Fruit fly (Drosophila melanogaster) whole organism, embryonic: ENCODE results near the gene kirre.
A peak's percentile ranks its signal among the peaks of the same experiment; 100 is the strongest.

Source experiments
- Atf3 ChIP-seq: fragments of 200-800 bp; sonication (Bioruptor generic); optimal IDR thresholded peaks from 3 replicates; lab custom pipeline; 2016; ENCODE audit warnings: missing biosample characterization, missing genetic modification characterization
- BEAF-32 ChIP-seq: fragments of 200-800 bp; sonication (Bioruptor generic); optimal IDR thresholded peaks from 3 replicates; lab custom pipeline; 2017; ENCODE audit warnings: missing biosample characterization, missing genetic modification characterization, mild to moderate bottlenecking, moderate library complexity, missing genetic modification reagents
- CG10209 ChIP-seq: fragments of 200-800 bp; sonication (Bioruptor generic); optimal IDR thresholded peaks from 3 replicates; lab custom pipeline; 2017; ENCODE audit warnings: missing biosample characterization, mild to moderate bottlenecking, missing genetic modification characterization, missing genetic modification reagents
- CG10462 ChIP-seq: fragments of 200-800 bp; sonication (Bioruptor generic); optimal IDR thresholded peaks from 2 replicates; lab custom pipeline; 2016; ENCODE audit warnings: missing biosample characterization, missing genetic modification characterization
- CG13123 ChIP-seq: fragments of 200-800 bp; sonication (Bioruptor generic); optimal IDR thresholded peaks from 2 replicates; lab custom pipeline; 2016; ENCODE audit warnings: missing biosample characterization, missing genetic modification characterization
- CG13424 ChIP-seq: fragments of 200-800 bp; sonication (Bioruptor generic); optimal IDR thresholded peaks from 2 replicates; lab custom pipeline; 2019; ENCODE audit warnings: missing biosample characterization, mild to moderate bottlenecking, missing genetic modification characterization, moderate library complexity
- CG14441 ChIP-seq: fragments of 200-800 bp; sonication (Bioruptor generic); IDR thresholded peaks from 2 replicates; pipeline ENCODE4 v1.3.6; 2022; ENCODE audit warnings: missing biosample characterization, missing genetic modification characterization
- CG16779 ChIP-seq: fragments of 200-800 bp; sonication (Bioruptor generic); IDR thresholded peaks from 2 replicates; pipeline ENCODE4 v1.3.6; 2022; ENCODE audit warnings: missing biosample characterization, missing genetic modification characterization
- CG34376 ChIP-seq: fragments of 200-800 bp; sonication (Bioruptor generic); optimal IDR thresholded peaks from 2 replicates; lab custom pipeline; 2018; ENCODE audit warnings: missing biosample characterization, mild to moderate bottlenecking, missing genetic modification characterization
- CG3847 ChIP-seq: fragments of 200-800 bp; sonication (Bioruptor generic); IDR thresholded peaks from 2 replicates; pipeline ENCODE4 v1.3.6; 2022; ENCODE audit warnings: missing biosample characterization, missing genetic modification characterization
- CG5180 ChIP-seq: fragments of 200-800 bp; sonication (Bioruptor generic); optimal IDR thresholded peaks from 3 replicates; lab custom pipeline; 2017; ENCODE audit warnings: missing biosample characterization, missing genetic modification characterization, mild to moderate bottlenecking, moderate library complexity, missing genetic modification reagents
- CG5245 ChIP-seq: fragments of 200-800 bp; sonication (Bioruptor generic); optimal IDR thresholded peaks from 3 replicates; lab custom pipeline; 2016; ENCODE audit warnings: missing biosample characterization, missing genetic modification characterization
- CG5953 ChIP-seq: fragments of 200-800 bp; sonication (Bioruptor generic); IDR thresholded peaks from 2 replicates; pipeline ENCODE4 v1.3.6; 2022; ENCODE audit warnings: missing biosample characterization, missing genetic modification characterization
- CG8765 ChIP-seq: fragments of 200-800 bp; sonication (Bioruptor generic); IDR thresholded peaks from 2 replicates; pipeline ENCODE4 v1.3.6; 2022; ENCODE audit warnings: missing biosample characterization, missing genetic modification characterization
- CG8944 ChIP-seq: fragments of 200-800 bp; sonication (Bioruptor generic); optimal IDR thresholded peaks from 3 replicates; lab custom pipeline; 2016; ENCODE audit warnings: missing biosample characterization, missing genetic modification characterization
- CkIIα-i1 ChIP-seq: fragments of 200-800 bp; sonication (Bioruptor generic); IDR thresholded peaks from 2 replicates; pipeline ENCODE4 v1.3.6; 2022; ENCODE audit warnings: missing biosample characterization, missing genetic modification characterization
- D19A ChIP-seq: fragments of 200-800 bp; optimal IDR thresholded peaks from 3 replicates; lab custom pipeline; 2019; ENCODE audit warnings: missing biosample characterization, mild to moderate bottlenecking, missing genetic modification characterization, moderate library complexity
- ERR ChIP-seq: fragments of 200-800 bp; sonication (Bioruptor generic); optimal IDR thresholded peaks from 2 replicates; lab custom pipeline; 2016; ENCODE audit warnings: missing biosample characterization, missing genetic modification characterization
- Ets97D ChIP-seq: fragments of 200-800 bp; sonication (Bioruptor generic); optimal IDR thresholded peaks from 3 replicates; lab custom pipeline; 2016; ENCODE audit warnings: missing biosample characterization, missing genetic modification characterization
- HLH3B ChIP-seq: fragments of 200-800 bp; sonication (Bioruptor generic); IDR thresholded peaks from 2 replicates; pipeline ENCODE4 v1.3.6; 2022; ENCODE audit warnings: missing biosample characterization, missing genetic modification characterization
- Hey ChIP-seq: fragments of 200-800 bp; sonication (Bioruptor generic); optimal IDR thresholded peaks from 3 replicates; lab custom pipeline; 2018; ENCODE audit warnings: missing biosample characterization, mild to moderate bottlenecking, missing genetic modification characterization
- Hsf ChIP-seq: fragments of 200-800 bp; sonication (Bioruptor generic); optimal IDR thresholded peaks from 3 replicates; lab custom pipeline; 2016; ENCODE audit warnings: missing biosample characterization, missing genetic modification characterization
- Kr ChIP-seq: fragments of 200-800 bp; sonication (Bioruptor generic); optimal IDR thresholded peaks from 2 replicates; lab custom pipeline; 2017; ENCODE audit warnings: missing biosample characterization, mild to moderate bottlenecking, missing genetic modification characterization
- Meics ChIP-seq: fragments of 200-800 bp; sonication (Bioruptor generic); optimal IDR thresholded peaks from 2 replicates; lab custom pipeline; 2017; ENCODE audit warnings: missing biosample characterization, mild to moderate bottlenecking, missing genetic modification characterization
- Myb ChIP-seq: fragments of 200-800 bp; sonication (Bioruptor generic); optimal IDR thresholded peaks from 2 replicates; lab custom pipeline; 2016; ENCODE audit warnings: missing biosample characterization, missing genetic modification characterization
- Nf-YC ChIP-seq: fragments of 200-800 bp; optimal IDR thresholded peaks from 3 replicates; lab custom pipeline; 2019; ENCODE audit warnings: missing biosample characterization, mild to moderate bottlenecking, missing genetic modification characterization, moderate library complexity
- Oli ChIP-seq: fragments of 200-800 bp; sonication (Bioruptor generic); optimal IDR thresholded peaks from 2 replicates; lab custom pipeline; 2018; ENCODE audit warnings: missing biosample characterization, mild to moderate bottlenecking, missing genetic modification characterization, moderate library complexity
- Rfx ChIP-seq: fragments of 200-800 bp; sonication (Bioruptor generic); IDR thresholded peaks from 2 replicates; pipeline ENCODE4 v1.3.6; 2022; ENCODE audit warnings: missing biosample characterization, missing genetic modification characterization
- Usf ChIP-seq: fragments of 200-800 bp; sonication (Bioruptor generic); optimal IDR thresholded peaks from 2 replicates; lab custom pipeline; 2017; ENCODE audit warnings: missing genotype, missing biosample characterization, missing genetic modification characterization
- ap ChIP-seq: fragments of 200-800 bp; sonication (Bioruptor generic); IDR thresholded peaks from 2 replicates; pipeline ENCODE4 v1.3.6; 2022; ENCODE audit warnings: missing biosample characterization, missing genetic modification characterization
- ara ChIP-seq: fragments of 200-800 bp; sonication (Bioruptor generic); IDR thresholded peaks from 2 replicates; pipeline ENCODE4 v1.3.6; 2022; ENCODE audit warnings: missing biosample characterization, missing genetic modification characterization
- bab2 ChIP-seq: fragments of 200-800 bp; sonication (Bioruptor generic); optimal IDR thresholded peaks from 2 replicates; lab custom pipeline; 2016; ENCODE audit warnings: missing biosample characterization, missing genetic modification characterization
- bowl ChIP-seq: fragments of 200-800 bp; sonication (Bioruptor generic); IDR thresholded peaks from 2 replicates; pipeline ENCODE4 v1.3.6; 2022; ENCODE audit warnings: missing biosample characterization, missing genetic modification characterization
- cad ChIP-seq: fragments of >200 bp; optimal IDR thresholded peaks from 2 replicates; lab custom pipeline; 2017; ENCODE audit warnings: missing biosample characterization, missing genetic modification characterization
- dan ChIP-seq: fragments of 200-800 bp; sonication (Bioruptor generic); IDR thresholded peaks from 2 replicates; pipeline ENCODE4 v1.3.6; 2022; ENCODE audit warnings: missing biosample characterization, missing genetic modification characterization
- danr ChIP-seq: fragments of 200-800 bp; sonication (Bioruptor generic); IDR thresholded peaks from 2 replicates; pipeline ENCODE4 v1.3.6; 2022; ENCODE audit warnings: missing biosample characterization, missing genetic modification characterization
- fru ChIP-seq: fragments of >200 bp; optimal IDR thresholded peaks from 2 replicates; lab custom pipeline; 2017
- gem ChIP-seq: fragments of 200-800 bp; sonication (Bioruptor generic); optimal IDR thresholded peaks from 2 replicates; lab custom pipeline; 2019; ENCODE audit warnings: missing biosample characterization, mild to moderate bottlenecking, missing genetic modification characterization, moderate library complexity
- kay ChIP-seq: fragments of 200-800 bp; sonication (Bioruptor generic); optimal IDR thresholded peaks from 2 replicates; lab custom pipeline; 2016; ENCODE audit warnings: missing biosample characterization, missing genetic modification characterization
- lab ChIP-seq: fragments of 200-800 bp; sonication (Bioruptor generic); optimal IDR thresholded peaks from 3 replicates; lab custom pipeline; 2017; ENCODE audit warnings: missing biosample characterization, missing genetic modification characterization, mild to moderate bottlenecking, moderate library complexity, missing genetic modification reagents
- pros ChIP-seq: fragments of 200-800 bp; sonication (Bioruptor generic); optimal IDR thresholded peaks from 3 replicates; lab custom pipeline; 2019; ENCODE audit warnings: missing biosample characterization, mild to moderate bottlenecking, missing genetic modification characterization, moderate library complexity
- rib ChIP-seq: fragments of 200-800 bp; sonication (Bioruptor generic); IDR thresholded peaks from 2 replicates; pipeline ENCODE4 v1.3.6; 2022; ENCODE audit warnings: missing biosample characterization, missing genetic modification characterization
- ro ChIP-seq: fragments of 200-800 bp; sonication (Bioruptor generic); IDR thresholded peaks from 2 replicates; pipeline ENCODE4 v1.3.6; 2022; ENCODE audit warnings: missing biosample characterization, missing genetic modification characterization
- sd ChIP-seq: fragments of 200-800 bp; sonication (Bioruptor generic); optimal IDR thresholded peaks from 3 replicates; lab custom pipeline; 2018; ENCODE audit warnings: missing biosample characterization, mild to moderate bottlenecking, missing genetic modification characterization, moderate library complexity
- sima ChIP-seq: fragments of 200-800 bp; sonication (Bioruptor generic); optimal IDR thresholded peaks from 2 replicates; lab custom pipeline; 2016; ENCODE audit warnings: missing biosample characterization, missing genetic modification characterization
- slou ChIP-seq: fragments of 200-800 bp; sonication (Bioruptor generic); optimal IDR thresholded peaks from 3 replicates; lab custom pipeline; 2016; ENCODE audit warnings: missing biosample characterization, missing genetic modification characterization
- tin ChIP-seq: fragments of 200-800 bp; sonication (Bioruptor generic); optimal IDR thresholded peaks from 3 replicates; lab custom pipeline; 2016; ENCODE audit warnings: missing biosample characterization, missing genetic modification characterization
- tll ChIP-seq, 2 experiments: fragments of 200-800 bp in 1 of 2; fragments of >200 bp in 1 of 2; sonication (Bioruptor generic) in 1 of 2; optimal IDR thresholded peaks; 2 replicates each; lab custom pipeline; 2017 to 2019; ENCODE audit warnings: missing biosample characterization in 2 of 2, missing genetic modification characterization in 2 of 2, mild to moderate bottlenecking in 1 of 2, moderate library complexity in 1 of 2
- ttk ChIP-seq: fragments of 200-800 bp; sonication (Bioruptor generic); IDR thresholded peaks from 2 replicates; pipeline ENCODE4 v2.1.2; 2022; ENCODE audit warnings: missing biosample characterization, missing genetic modification characterization
- twi ChIP-seq: fragments of 200-800 bp; optimal IDR thresholded peaks from 2 replicates; lab custom pipeline; 2019; ENCODE audit warnings: missing biosample characterization, mild to moderate bottlenecking, missing genetic modification characterization, moderate library complexity
- wor ChIP-seq: fragments of 200-800 bp; sonication (Bioruptor generic); IDR thresholded peaks from 2 replicates; pipeline ENCODE4 v1.3.6; 2022; ENCODE audit warnings: missing biosample characterization, missing genetic modification characterization

The kirre gene

DNA sequence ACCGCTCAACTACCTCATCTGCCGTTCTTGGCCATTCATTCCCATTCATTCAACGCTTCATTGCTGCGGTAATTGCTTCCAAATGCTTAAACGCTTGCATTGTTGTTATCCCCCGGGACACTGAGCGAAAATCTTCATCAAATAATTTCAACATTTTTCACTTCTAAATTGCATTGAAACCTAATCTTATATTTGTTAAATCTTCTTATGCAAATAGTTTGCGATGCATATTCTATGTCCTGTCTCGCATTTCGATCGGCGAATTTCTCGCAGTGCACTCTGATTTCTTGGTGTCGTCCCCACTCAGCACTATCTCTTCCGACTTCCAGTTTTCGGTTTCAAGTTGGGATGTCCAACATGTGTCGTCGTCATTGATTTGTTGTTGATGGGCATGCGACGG, 356.8 kb downstream of the kirre start (continued):
- TF ChIP-seq CG13424 (tag; lab: Kevin White, UChicago), result peak; percentile 94
- TF ChIP-seq ap (GFP tag; lab: Robert Waterston, UW), result peak; percentile 83
- TF ChIP-seq Usf (GFP tag; lab: Kevin White, UChicago), result peak; percentile 90
- TF ChIP-seq sd, result peak; percentile 57
- peak; percentile 74 for TF ChIP-seq Myb (GFP tag; lab: Kevin White, UChicago)
- peak; percentile 53 for TF ChIP-seq Hey (tag; lab: Kevin White, UChicago)
- peak; percentile 73 for TF ChIP-seq Meics (GFP tag; lab: Kevin White, UChicago)
- TF ChIP-seq CG8765 (GFP tag; lab: Robert Waterston, UW), result peak; percentile 93
- TF ChIP-seq Atf3 (GFP tag; lab: Kevin White, UChicago), result peak; percentile 94
- peak; percentile 78 for TF ChIP-seq danr
- no peak for TF ChIP-seq CG16779 (GFP tag; lab: Robert Waterston, UW)
- TF ChIP-seq bowl, result 0 out of 2 replicates have a peak, but pooled peaks have one; percentile 23
- no peak for TF ChIP-seq tll (GFP tag; optimal IDR thresholded peaks at IDR 0.05; lab: Kevin White, UChicago)
- peak; percentile 76 for TF ChIP-seq kay (GFP tag; lab: Kevin White, UChicago)
- peak; percentile 77 for TF ChIP-seq CG5953 (GFP tag; lab: Robert Waterston, UW)
- TF ChIP-seq Oli (tag; lab: Kevin White, UChicago), result peak; percentile 94
- peak; percentile 91 for TF ChIP-seq D19A (tag; lab: Kevin White, UChicago)
- TF ChIP-seq ERR (GFP tag; lab: Kevin White, UChicago), result peak; percentile 85
- TF ChIP-seq sima (GFP tag; lab: Kevin White, UChicago), result peak; percentile 67
- TF ChIP-seq CG3847 (GFP tag; lab: Robert Waterston, UW), result peak; percentile 74
- TF ChIP-seq Kr (GFP tag; lab: Kevin White, UChicago), result peak; percentile 63
- peak; percentile 87 for TF ChIP-seq CG13123 (GFP tag; lab: Kevin White, UChicago)
- no peak for TF ChIP-seq rib (GFP tag; lab: Robert Waterston, UW)
- peak; percentile 66 for TF ChIP-seq pros (GFP tag; lab: Kevin White, UChicago)
- peak; percentile 79 for TF ChIP-seq Ets97D (GFP tag; lab: Kevin White, UChicago)
- TF ChIP-seq CG10462 (GFP tag; lab: Kevin White, UChicago), result peak; percentile 89
- peak; percentile 98 for TF ChIP-seq twi
- peak; percentile 97 for TF ChIP-seq tin (GFP tag; lab: Kevin White, UChicago)
- no peak for TF ChIP-seq cad (GFP tag; lab: Kevin White, UChicago)
- peak; percentile 90 for TF ChIP-seq HLH3B (GFP tag; lab: Robert Waterston, UW)
- no peak for TF ChIP-seq BEAF-32 (GFP tag; lab: Kevin White, UChicago)
- TF ChIP-seq bab2 (GFP tag; lab: Kevin White, UChicago), result peak; percentile 91
- TF ChIP-seq CG8944, result peak; percentile 95
- no peak for TF ChIP-seq fru (lab: Kevin White, UChicago)
- TF ChIP-seq ttk (GFP tag; lab: Robert Waterston, UW), result peak; percentile 90
- TF ChIP-seq ro (GFP tag; lab: Robert Waterston, UW), result peak; percentile 85
- peak; percentile 85 for TF ChIP-seq Rfx (GFP tag; lab: Robert Waterston, UW)
- peak; percentile 73 for TF ChIP-seq CG14441

DNA sequence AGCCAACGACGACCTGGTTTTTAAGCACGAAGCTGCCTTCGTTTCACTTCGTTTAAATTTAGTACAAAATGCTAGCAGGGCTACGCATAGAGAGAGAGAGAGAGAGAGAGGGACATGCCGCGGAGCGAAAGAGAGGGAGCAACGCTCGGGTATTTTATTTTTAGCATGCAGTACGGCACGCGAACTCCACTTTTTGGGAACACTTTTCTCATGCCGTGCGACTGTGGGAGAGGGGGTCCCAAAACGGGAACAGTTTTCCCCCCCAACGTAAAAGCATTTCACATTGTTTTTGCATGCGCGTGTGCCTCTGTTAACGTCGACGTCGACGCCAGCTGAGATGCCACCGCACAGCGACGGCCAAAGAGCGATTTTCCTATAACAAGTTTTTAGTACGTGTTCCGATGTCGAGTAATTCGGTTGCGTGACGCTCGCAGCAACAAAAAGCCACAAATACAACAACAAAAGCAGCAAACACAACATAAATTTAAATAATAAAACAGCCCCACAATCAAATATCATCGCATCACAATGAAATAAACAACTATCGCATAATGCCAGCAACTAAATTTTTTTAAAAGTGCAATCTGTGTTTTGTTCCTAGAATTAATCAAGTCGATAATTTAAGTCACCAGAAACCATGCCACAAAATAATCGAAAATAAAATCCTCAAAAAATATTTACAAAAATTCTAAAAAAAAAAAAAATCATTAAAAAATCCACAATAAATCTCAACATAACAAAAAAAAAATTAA, 359.2 kb downstream of the kirre start:
- no peak for TF ChIP-seq CkIIα-i1
- no peak for TF ChIP-seq gem (tag; lab: Kevin White, UChicago)
- no peak for TF ChIP-seq CG5953 (GFP tag; lab: Robert Waterston, UW)
- no peak for TF ChIP-seq dan (GFP tag; lab: Robert Waterston, UW)
- no peak for TF ChIP-seq CG3847 (GFP tag; lab: Robert Waterston, UW)
- no peak for TF ChIP-seq slou
- TF ChIP-seq twi, result no peak
- TF ChIP-seq CG34376, result no peak
- no peak for TF ChIP-seq CG10209 (GFP tag; lab: Kevin White, UChicago)
- peak; percentile 9 for TF ChIP-seq Nf-YC (tag; lab: Kevin White, UChicago)
- TF ChIP-seq Hsf, result no peak
- no peak for TF ChIP-seq wor
- TF ChIP-seq CG5180 (GFP tag; lab: Kevin White, UChicago), result peak; percentile 56
- TF ChIP-seq Meics (GFP tag; lab: Kevin White, UChicago), result no peak
- no peak for TF ChIP-seq lab (GFP tag; lab: Kevin White, UChicago)
- no peak; the same call in 1 of the 2 replicates for TF ChIP-seq ara (GFP tag; lab: Robert Waterston, UW)
- TF ChIP-seq CG5245, result no peak
